Fruit fly (Drosophila melanogaster) whole organism, embryonic: ENCODE measurements around the gene CG31321.
A peak's percentile ranks its signal among the peaks of the same experiment; 100 is the strongest.

Source experiments
- Ada2b ChIP-seq: fragments of 200-800 bp; sonication (Bioruptor generic); IDR thresholded peaks from 2 replicates; pipeline ENCODE4 v1.3.6; 2022; ENCODE audit warnings: missing biosample characterization, missing genetic modification characterization
- Awh ChIP-seq: fragments of 200-800 bp; sonication (Bioruptor generic); IDR thresholded peaks from 2 replicates; pipeline ENCODE4, ENCODE4 v1.3.6; 2022; ENCODE audit warnings: missing biosample characterization, missing genetic modification characterization
- CG11093 ChIP-seq: fragments of 200-800 bp; sonication (Bioruptor generic); IDR thresholded peaks from 3 replicates; pipeline ENCODE4 v1.3.6; 2022; ENCODE audit warnings: missing biosample characterization, missing genetic modification characterization
- CG11723 ChIP-seq: fragments of 200-800 bp; sonication (Bioruptor generic); optimal IDR thresholded peaks from 2 replicates; lab custom pipeline; 2017; ENCODE audit warnings: missing biosample characterization, mild to moderate bottlenecking, missing genetic modification characterization
- CG13296 ChIP-seq: fragments of 200-800 bp; sonication (Bioruptor generic); optimal IDR thresholded peaks from 3 replicates; lab custom pipeline; 2018; ENCODE audit warnings: missing biosample characterization, mild to moderate bottlenecking, missing genetic modification characterization
- CG13424 ChIP-seq: fragments of 200-800 bp; sonication (Bioruptor generic); optimal IDR thresholded peaks from 2 replicates; lab custom pipeline; 2019; ENCODE audit warnings: missing biosample characterization, mild to moderate bottlenecking, missing genetic modification characterization, moderate library complexity
- CG14014 ChIP-seq: fragments of 200-800 bp; sonication (Bioruptor generic); IDR thresholded peaks from 2 replicates; pipeline ENCODE4 v1.3.6; 2022; ENCODE audit warnings: missing biosample characterization, missing genetic modification characterization
- CG14050 ChIP-seq: fragments of 200-800 bp; sonication (Bioruptor generic); IDR thresholded peaks from 3 replicates; pipeline ENCODE4 v1.3.6; 2022; ENCODE audit warnings: missing biosample characterization, missing genetic modification characterization
- CG15479 ChIP-seq: fragments of 200-800 bp; sonication (Bioruptor generic); optimal IDR thresholded peaks from 3 replicates; lab custom pipeline; 2019; ENCODE audit warnings: missing biosample characterization, mild to moderate bottlenecking, missing genetic modification characterization, moderate library complexity
- CG15601 ChIP-seq: fragments of 200-800 bp; sonication (Bioruptor generic); optimal IDR thresholded peaks from 3 replicates; lab custom pipeline; 2019; ENCODE audit warnings: missing biosample characterization, mild to moderate bottlenecking, missing genetic modification characterization, moderate library complexity
- CG17385 ChIP-seq: fragments of 200-800 bp; sonication (Bioruptor generic); optimal IDR thresholded peaks from 3 replicates; lab custom pipeline; 2018; ENCODE audit warnings: missing biosample characterization, mild to moderate bottlenecking, missing genetic modification characterization
- CG18764 ChIP-seq: fragments of 200-800 bp; sonication (Bioruptor generic); optimal IDR thresholded peaks from 3 replicates; lab custom pipeline; 2016; ENCODE audit warnings: missing biosample characterization, missing genetic modification characterization
- CG2199 ChIP-seq: fragments of 200-800 bp; sonication (Bioruptor generic); IDR thresholded peaks from 3 replicates; pipeline ENCODE4 v1.3.6; 2022; ENCODE audit warnings: missing biosample characterization, missing genetic modification characterization
- CG31365 ChIP-seq: fragments of 200-800 bp; sonication (Bioruptor generic); optimal IDR thresholded peaks from 2 replicates; lab custom pipeline; 2018; ENCODE audit warnings: missing biosample characterization, mild to moderate bottlenecking, missing genetic modification characterization
- CG3847 ChIP-seq: fragments of 200-800 bp; sonication (Bioruptor generic); IDR thresholded peaks from 2 replicates; pipeline ENCODE4 v1.3.6; 2022; ENCODE audit warnings: missing biosample characterization, missing genetic modification characterization
- CG4360 ChIP-seq: fragments of 200-800 bp; sonication (Bioruptor generic); IDR thresholded peaks from 2 replicates; pipeline ENCODE4 v1.3.6; 2022; ENCODE audit warnings: missing biosample characterization, missing genetic modification characterization
- CG4820 ChIP-seq: fragments of 200-800 bp; sonication (Bioruptor generic); optimal IDR thresholded peaks from 3 replicates; lab custom pipeline; 2016; ENCODE audit warnings: missing biosample characterization, missing genetic modification characterization
- CG6654 ChIP-seq: fragments of 200-800 bp; sonication (Bioruptor generic); optimal IDR thresholded peaks from 2 replicates; lab custom pipeline; 2017; ENCODE audit warnings: missing biosample characterization, mild to moderate bottlenecking, missing genetic modification characterization
- CG6854 ChIP-seq: fragments of 200-800 bp; sonication (Bioruptor generic); optimal IDR thresholded peaks from 3 replicates; lab custom pipeline; 2017; ENCODE audit warnings: missing biosample characterization, mild to moderate bottlenecking, missing genetic modification characterization
- CG7963 ChIP-seq: fragments of 200-800 bp; sonication (Bioruptor generic); IDR thresholded peaks from 3 replicates; pipeline ENCODE4 v1.3.6; 2022; ENCODE audit warnings: missing biosample characterization, missing genetic modification characterization; ENCODE audit not compliant: partially characterized antibody
- Dip3 ChIP-seq: fragments of 200-800 bp; sonication (Bioruptor generic); optimal IDR thresholded peaks from 3 replicates; lab custom pipeline; 2016; ENCODE audit warnings: missing biosample characterization, missing genetic modification characterization
- Doc3 ChIP-seq: fragments of 200-800 bp; sonication (Bioruptor generic); IDR thresholded peaks from 3 replicates; pipeline ENCODE4 v1.3.6; 2022; ENCODE audit warnings: missing biosample characterization, missing genetic modification characterization; ENCODE audit not compliant: partially characterized antibody
- E2f1 ChIP-seq: fragments of 200-800 bp; sonication (Bioruptor generic); IDR thresholded peaks from 2 replicates; pipeline ENCODE4 v1.3.6; 2022; ENCODE audit warnings: missing biosample characterization, missing genetic modification characterization
- ERR ChIP-seq: fragments of 200-800 bp; sonication (Bioruptor generic); optimal IDR thresholded peaks from 2 replicates; lab custom pipeline; 2016; ENCODE audit warnings: missing biosample characterization, missing genetic modification characterization
- Hr39 ChIP-seq: fragments of >200 bp; optimal IDR thresholded peaks from 2 replicates; lab custom pipeline; 2017
- Lim3 ChIP-seq: fragments of 200-800 bp; sonication (Bioruptor generic); IDR thresholded peaks from 2 replicates; pipeline ENCODE4 v1.3.6; 2022; ENCODE audit warnings: missing biosample characterization, missing genetic modification characterization
- Max ChIP-seq: fragments of 200-800 bp; sonication (Bioruptor generic); optimal IDR thresholded peaks from 2 replicates; lab custom pipeline; 2016; ENCODE audit warnings: missing biosample characterization, mild to moderate bottlenecking, missing genetic modification characterization
- Mrtf ChIP-seq: fragments of 200-800 bp; sonication (Bioruptor generic); IDR thresholded peaks from 3 replicates; pipeline ENCODE4 v1.3.6; 2022; ENCODE audit warnings: missing biosample characterization, missing genetic modification characterization
- Poxn ChIP-seq: fragments of 200-800 bp; sonication (Bioruptor generic); IDR thresholded peaks from 2 replicates; pipeline ENCODE4 v1.3.6; 2022; ENCODE audit warnings: missing biosample characterization, missing genetic modification characterization
- Ssrp ChIP-seq: fragments of 200-800 bp; sonication (Bioruptor generic); optimal IDR thresholded peaks from 2 replicates; lab custom pipeline; 2018; ENCODE audit warnings: missing biosample characterization, mild to moderate bottlenecking, missing genetic modification characterization, moderate library complexity
- al ChIP-seq: fragments of 200-800 bp; sonication (Bioruptor generic); IDR thresholded peaks from 2 replicates; pipeline ENCODE4 v1.3.6; 2022; ENCODE audit warnings: missing biosample characterization, missing genetic modification characterization
- ara ChIP-seq: fragments of 200-800 bp; sonication (Bioruptor generic); IDR thresholded peaks from 2 replicates; pipeline ENCODE4 v1.3.6; 2022; ENCODE audit warnings: missing biosample characterization, missing genetic modification characterization
- crc ChIP-seq: fragments of 200-800 bp; sonication (Bioruptor generic); optimal IDR thresholded peaks from 2 replicates; lab custom pipeline; 2016; ENCODE audit warnings: missing biosample characterization, missing genetic modification characterization
- croc ChIP-seq: fragments of 200-800 bp; sonication (Bioruptor generic); conservative IDR thresholded peaks from 3 replicates; pipeline ENCODE4 v1.3.6; 2022; ENCODE audit warnings: missing biosample characterization, missing genetic modification characterization
- dan ChIP-seq: fragments of 200-800 bp; sonication (Bioruptor generic); IDR thresholded peaks from 2 replicates; pipeline ENCODE4 v1.3.6; 2022; ENCODE audit warnings: missing biosample characterization, missing genetic modification characterization
- dimm ChIP-seq: fragments of 200-800 bp; sonication (Bioruptor generic); IDR thresholded peaks from 2 replicates; pipeline ENCODE4 v1.3.6; 2022; ENCODE audit warnings: missing biosample characterization, missing genetic modification characterization
- ewg ChIP-seq: fragments of 200-800 bp; sonication (Bioruptor generic); optimal IDR thresholded peaks from 3 replicates; lab custom pipeline; 2017; ENCODE audit warnings: mild to moderate bottlenecking, missing biosample characterization, missing genetic modification reagents, missing genetic modification characterization
- fd3F ChIP-seq: fragments of 200-800 bp; sonication (Bioruptor generic); optimal IDR thresholded peaks from 2 replicates; lab custom pipeline; 2018; ENCODE audit warnings: missing biosample characterization, mild to moderate bottlenecking, missing genetic modification characterization, moderate library complexity
- ftz-f1 ChIP-seq: fragments of 200-800 bp; sonication (Bioruptor generic); optimal IDR thresholded peaks from 2 replicates; lab custom pipeline; 2016; ENCODE audit warnings: missing biosample characterization, missing genetic modification characterization
- gce ChIP-seq: fragments of 200-800 bp; sonication (Bioruptor generic); IDR thresholded peaks from 3 replicates; pipeline ENCODE4 v1.3.6; 2022; ENCODE audit warnings: missing biosample characterization, missing genetic modification characterization
- gcm2 ChIP-seq: fragments of 200-800 bp; sonication (Bioruptor generic); optimal IDR thresholded peaks from 2 replicates; lab custom pipeline; 2016; ENCODE audit warnings: missing biosample characterization, missing genetic modification characterization
- gfzf ChIP-seq: fragments of 200-800 bp; sonication (Bioruptor generic); optimal IDR thresholded peaks from 2 replicates; lab custom pipeline; 2016; ENCODE audit warnings: missing biosample characterization, mild to moderate bottlenecking, missing genetic modification characterization, moderate library complexity
- gro ChIP-seq: fragments of 200-800 bp; sonication (Bioruptor generic); optimal IDR thresholded peaks from 2 replicates; lab custom pipeline; 2016; ENCODE audit warnings: missing biosample characterization, missing genetic modification characterization
- hbn ChIP-seq: fragments of 200-800 bp; sonication (Bioruptor generic); IDR thresholded peaks from 2 replicates; pipeline ENCODE4 v1.3.6; 2022; ENCODE audit warnings: missing biosample characterization, missing genetic modification characterization; ENCODE audit not compliant: partially characterized antibody
- her ChIP-seq: fragments of 200-800 bp; sonication (Bioruptor generic); optimal IDR thresholded peaks from 2 replicates; lab custom pipeline; 2016; ENCODE audit warnings: missing biosample characterization, missing genetic modification characterization
- peb ChIP-seq: fragments of 200-800 bp; sonication (Bioruptor generic); IDR thresholded peaks from 2 replicates; pipeline ENCODE4 v1.3.6; 2022; ENCODE audit warnings: missing biosample characterization, missing genetic modification characterization
- pnt ChIP-seq: fragments of 200-800 bp; sonication (Bioruptor generic); optimal IDR thresholded peaks from 3 replicates; lab custom pipeline; 2016; ENCODE audit warnings: missing biosample characterization, missing genetic modification characterization
- pzg ChIP-seq: fragments of 200-800 bp; sonication (Bioruptor generic); optimal IDR thresholded peaks from 3 replicates; lab custom pipeline; 2018; ENCODE audit warnings: missing biosample characterization, mild to moderate bottlenecking, missing genetic modification characterization, moderate library complexity
- stc ChIP-seq: fragments of 200-800 bp; sonication (Bioruptor generic); IDR thresholded peaks from 2 replicates; pipeline ENCODE4 v1.3.6; 2022; ENCODE audit warnings: missing biosample characterization, missing genetic modification characterization
- tap ChIP-seq: fragments of 200-800 bp; optimal IDR thresholded peaks from 3 replicates; lab custom pipeline; 2019; ENCODE audit warnings: missing biosample characterization, mild to moderate bottlenecking, missing genetic modification characterization, moderate library complexity
- toy ChIP-seq: fragments of 200-800 bp; sonication (Bioruptor generic); IDR thresholded peaks from 2 replicates; pipeline ENCODE4 v1.3.6; 2022; ENCODE audit warnings: missing biosample characterization, missing genetic modification characterization
- twi ChIP-seq: fragments of 200-800 bp; optimal IDR thresholded peaks from 2 replicates; lab custom pipeline; 2019; ENCODE audit warnings: missing biosample characterization, mild to moderate bottlenecking, missing genetic modification characterization, moderate library complexity
- zfh2 ChIP-seq: fragments of 200-800 bp; sonication (Bioruptor generic); optimal IDR thresholded peaks from 2 replicates; lab custom pipeline; 2016; ENCODE audit warnings: missing biosample characterization, missing genetic modification characterization

The CG31321 gene

dm6 chr3R:14356619-14357018 is 46.5 kb downstream of the CG31321 start (continued):
- 0 out of 2 replicates have a peak, but pooled peaks have one; percentile 25 for TF ChIP-seq CG14014
- TF ChIP-seq Poxn (GFP tag; lab: Robert Waterston, UW) = no peak
- no peak for TF ChIP-seq fd3F (GFP tag; lab: Kevin White, UChicago)
- no peak for TF ChIP-seq Max (GFP tag; lab: Kevin White, UChicago)
- TF ChIP-seq Dip3 (GFP tag; lab: Kevin White, UChicago) = no peak
- TF ChIP-seq Awh (GFP tag; lab: Robert Waterston, UW) = no peak
- TF ChIP-seq ERR (GFP tag; lab: Kevin White, UChicago) = no peak
- no peak for TF ChIP-seq CG14050 (GFP tag; lab: Robert Waterston, UW)
- TF ChIP-seq pzg = no peak
- no peak for TF ChIP-seq Lim3 (GFP tag; lab: Robert Waterston, UW)
- no peak for TF ChIP-seq CG6654 (GFP tag; lab: Kevin White, UChicago)
- no peak for TF ChIP-seq CG7963
- TF ChIP-seq gce (GFP tag; lab: Robert Waterston, UW) = no peak; the same call in 2 of the 3 replicates
- no peak for TF ChIP-seq Doc3 (GFP tag; lab: Robert Waterston, UW)
- TF ChIP-seq croc (GFP tag; lab: Robert Waterston, UW) = no peak
- no peak for TF ChIP-seq peb (GFP tag; lab: Robert Waterston, UW)
- peak; percentile 43; the same call in 1 of the 2 replicates for TF ChIP-seq CG3847
- no peak for TF ChIP-seq ftz-f1
- TF ChIP-seq CG17385 (GFP tag; lab: Kevin White, UChicago) = no peak
- no peak for TF ChIP-seq Hr39 (lab: Kevin White, UChicago)
- no peak for TF ChIP-seq hbn
- no peak; the same call in 1 of the 2 replicates for TF ChIP-seq E2f1
- no peak for TF ChIP-seq CG4820 (GFP tag; lab: Kevin White, UChicago)
- 0 out of 2 replicates have a peak, but pooled peaks have one; percentile 35 for TF ChIP-seq dan (GFP tag; lab: Robert Waterston, UW)
- TF ChIP-seq al (GFP tag; lab: Robert Waterston, UW) = peak; percentile 32; the same call in 1 of the 2 replicates
- no peak for TF ChIP-seq CG15479 (GFP tag; lab: Kevin White, UChicago)
- no peak for TF ChIP-seq tap (tag; lab: Kevin White, UChicago)
- peak; percentile 29; the same call in 1 of the 2 replicates for TF ChIP-seq ara (GFP tag; lab: Robert Waterston, UW)
- no peak for TF ChIP-seq Ssrp (tag; lab: Kevin White, UChicago)
- peak; percentile 47; the same call in 1 of the 3 replicates for TF ChIP-seq Mrtf (GFP tag; lab: Robert Waterston, UW)
- no peak for TF ChIP-seq CG2199 (GFP tag; lab: Robert Waterston, UW)
- TF ChIP-seq toy = no peak
- peak; percentile 5 for TF ChIP-seq zfh2
- TF ChIP-seq gro (GFP tag; lab: Kevin White, UChicago) = peak; percentile 19
- TF ChIP-seq gcm2 (GFP tag; lab: Kevin White, UChicago) = no peak
- peak; percentile 25; the same call in 1 of the 2 replicates for TF ChIP-seq Ada2b
- TF ChIP-seq CG6854 (GFP tag; lab: Kevin White, UChicago) = no peak
- TF ChIP-seq CG11723 (GFP tag; lab: Kevin White, UChicago) = no peak
- no peak for TF ChIP-seq ewg (GFP tag; lab: Kevin White, UChicago)
- no peak for TF ChIP-seq CG11093 (GFP tag; lab: Robert Waterston, UW)
- no peak for TF ChIP-seq CG4360 (GFP tag; lab: Robert Waterston, UW)
- no peak for TF ChIP-seq CG13296
- TF ChIP-seq her (GFP tag; lab: Kevin White, UChicago) = no peak
- no peak for TF ChIP-seq CG18764
- no peak for TF ChIP-seq CG31365 (tag; lab: Kevin White, UChicago)
- no peak for TF ChIP-seq CG15601 (tag; lab: Kevin White, UChicago)
- TF ChIP-seq pnt (GFP tag; lab: Kevin White, UChicago) = peak; percentile 29
- no peak for TF ChIP-seq stc (GFP tag; lab: Robert Waterston, UW)
- peak; percentile 5 for TF ChIP-seq CG13424 (tag; lab: Kevin White, UChicago)
- no peak for TF ChIP-seq twi (tag; lab: Kevin White, UChicago)
- TF ChIP-seq gfzf (GFP tag; lab: Kevin White, UChicago) = no peak
- peak; percentile 27; the same call in 1 of the 2 replicates for TF ChIP-seq dimm (GFP tag; lab: Robert Waterston, UW)
- no peak for TF ChIP-seq crc (GFP tag; lab: Kevin White, UChicago)
